Worm (Caenorhabditis elegans) whole organism, L1 larva: ENCODE data around the gene pgl-2.

Source experiments
- C16A3.4 ChIP-seq: fragments of 150-350 bp; optimal IDR thresholded peaks from 2 replicates; lab custom pipeline; 2014; ENCODE audit warnings: missing biosample characterization, missing genetic modification characterization
- F16B12.6 ChIP-seq: fragments of 150-350 bp; optimal IDR thresholded peaks from 2 replicates; lab custom pipeline; 2014; ENCODE audit warnings: missing biosample characterization, missing genetic modification characterization
- Y116A8C.19 ChIP-seq: sonication (generic microtip); optimal IDR thresholded peaks from 2 replicates; lab custom pipeline; 2016; ENCODE audit warnings: missing compliant biosample characterization, missing genetic modification characterization, borderline replicate concordance
- alr-1 ChIP-seq: fragments of 200-800 bp; sonication (Bioruptor generic); optimal IDR thresholded peaks from 2 replicates; lab custom pipeline; 2018; ENCODE audit warnings: borderline replicate concordance, mild to moderate bottlenecking, missing genetic modification characterization, missing compliant biosample characterization
- aly-2 ChIP-seq: fragments of 150-350 bp; optimal IDR thresholded peaks from 2 replicates; lab custom pipeline; 2014; ENCODE audit warnings: missing biosample characterization, missing genetic modification characterization
- blmp-1 ChIP-seq: fragments of 150-350 bp; optimal IDR thresholded peaks from 2 replicates; lab custom pipeline; 2014; ENCODE audit warnings: missing biosample characterization, missing genetic modification characterization
- ceh-82 ChIP-seq, 3 experiments: fragments of 150-350 bp in 1 of 3; sonication (generic microtip) in 2 of 3; optimal IDR thresholded peaks; 2 replicates each; lab custom pipeline; 2014 to 2017; ENCODE audit warnings: missing biosample characterization in 3 of 3, missing genetic modification characterization in 3 of 3
- ceh-88 ChIP-seq: fragments of 200-800 bp; sonication (Bioruptor generic); IDR thresholded peaks from 2 replicates; pipeline ENCODE4 v1.3.6; 2022; ENCODE audit warnings: missing genetic modification characterization, missing compliant biosample characterization
- dpl-1 ChIP-seq, 3 experiments: fragments of 150-350 bp in 2 of 3; sonication (generic microtip) in 1 of 3; optimal IDR thresholded peaks; 2 replicates each; lab custom pipeline; 2014 to 2017; ENCODE audit warnings: missing biosample characterization in 3 of 3, missing genetic modification characterization in 3 of 3, missing genetic modification reagents in 3 of 3
- efl-1 ChIP-seq, 4 experiments: fragments of 150-350 bp; optimal IDR thresholded peaks in 3 of 4; peaks in 1 of 4; 1 replicate in 1 of 4; 2 replicates in 3 of 4; lab custom pipeline; 2014; ENCODE audit warnings: missing biosample characterization in 2 of 4, missing genetic modification characterization in 2 of 4, missing genetic modification reagents in 2 of 4
- efl-3 ChIP-seq: fragments of 200-800 bp; sonication (Bioruptor generic); optimal IDR thresholded peaks from 2 replicates; lab custom pipeline; 2018; ENCODE audit warnings: mild to moderate bottlenecking, missing genetic modification characterization, missing compliant biosample characterization
- fkh-4 ChIP-seq: sonication (generic microtip); optimal IDR thresholded peaks from 2 replicates; lab custom pipeline; 2016; ENCODE audit warnings: missing compliant biosample characterization, missing genetic modification characterization, borderline replicate concordance
- fos-1 ChIP-seq: fragments of 150-350 bp; optimal IDR thresholded peaks from 2 replicates; lab custom pipeline; 2014; ENCODE audit warnings: missing biosample characterization, missing genetic modification characterization
- hlh-17 ChIP-seq: fragments of 200-800 bp; sonication (Bioruptor generic); optimal IDR thresholded peaks from 2 replicates; lab custom pipeline; 2018; ENCODE audit warnings: missing genetic modification characterization, mild to moderate bottlenecking, missing compliant biosample characterization, moderate library complexity, borderline replicate concordance
- hlh-4 ChIP-seq: sonication (generic microtip); optimal IDR thresholded peaks from 2 replicates; lab custom pipeline; 2016; ENCODE audit warnings: mild to moderate bottlenecking, missing genetic modification characterization, missing compliant biosample characterization
- hpl-2 ChIP-seq: fragments of 150-350 bp; optimal IDR thresholded peaks from 2 replicates; lab custom pipeline; 2014; ENCODE audit warnings: missing biosample characterization, missing genetic modification reagents, missing genetic modification characterization
- irx-1 ChIP-seq: sonication (generic microtip); optimal IDR thresholded peaks from 2 replicates; lab custom pipeline; 2016; ENCODE audit warnings: missing genetic modification characterization, missing compliant biosample characterization
- isw-1 ChIP-seq: fragments of 200-800 bp; sonication (Bioruptor generic); IDR thresholded peaks from 2 replicates; pipeline ENCODE4 v1.3.6; 2022; ENCODE audit warnings: missing genetic modification characterization, missing compliant biosample characterization
- jun-1 ChIP-seq: fragments of 150-350 bp; optimal IDR thresholded peaks from 2 replicates; lab custom pipeline; 2014; ENCODE audit warnings: missing biosample characterization, missing genetic modification reagents, missing genetic modification characterization
- lin-35 ChIP-seq, 2 experiments: fragments of 150-350 bp; optimal IDR thresholded peaks; 2 replicates each; lab custom pipeline; 2014; ENCODE audit warnings: missing biosample characterization in 2 of 2, missing genetic modification characterization in 2 of 2, missing genetic modification reagents in 2 of 2
- lin-39 ChIP-seq: fragments of 150-350 bp; optimal IDR thresholded peaks from 2 replicates; lab custom pipeline; 2014; ENCODE audit warnings: missing biosample characterization, missing genetic modification reagents, missing genetic modification characterization
- lir-3 ChIP-seq: sonication (generic microtip); optimal IDR thresholded peaks from 2 replicates; lab custom pipeline; 2016; ENCODE audit warnings: mild to moderate bottlenecking, missing genetic modification characterization, moderate library complexity, missing compliant biosample characterization; ENCODE audit not compliant: poor library complexity
- mab-9 ChIP-seq: fragments of 200-800 bp; sonication (Bioruptor generic); IDR thresholded peaks from 2 replicates; pipeline ENCODE4 v1.3.6; 2022; ENCODE audit warnings: missing genetic modification reagents, missing genetic modification characterization, missing compliant biosample characterization
- mef-2 ChIP-seq: fragments of 150-350 bp; optimal IDR thresholded peaks from 2 replicates; lab custom pipeline; 2014; ENCODE audit warnings: missing biosample characterization, missing genetic modification characterization
- mep-1 ChIP-seq: fragments of 150-350 bp; optimal IDR thresholded peaks from 2 replicates; lab custom pipeline; 2014; ENCODE audit warnings: missing biosample characterization, missing genetic modification characterization
- nhr-12 ChIP-seq: sonication (generic microtip); optimal IDR thresholded peaks from 2 replicates; lab custom pipeline; 2017; ENCODE audit warnings: missing biosample characterization, missing genetic modification characterization
- nhr-19 ChIP-seq: fragments of 200-800 bp; sonication (Bioruptor generic); conservative IDR thresholded peaks from 2 replicates; pipeline ENCODE4 v1.3.6; 2022; ENCODE audit warnings: missing genetic modification characterization, missing compliant biosample characterization
- nhr-20 ChIP-seq: sonication (generic microtip); optimal IDR thresholded peaks from 2 replicates; lab custom pipeline; 2016; ENCODE audit warnings: mild to moderate bottlenecking, missing genetic modification characterization, missing compliant biosample characterization
- nhr-28 ChIP-seq: fragments of 150-350 bp; optimal IDR thresholded peaks from 2 replicates; lab custom pipeline; 2014; ENCODE audit warnings: missing biosample characterization, missing genetic modification characterization
- nhr-71 ChIP-seq: sonication (generic microtip); optimal IDR thresholded peaks from 2 replicates; lab custom pipeline; 2016; ENCODE audit warnings: mild to moderate bottlenecking, missing genetic modification characterization, moderate library complexity, missing compliant biosample characterization
- nhr-76 ChIP-seq: sonication (generic microtip); optimal IDR thresholded peaks from 2 replicates; lab custom pipeline; 2017; ENCODE audit warnings: missing biosample characterization, missing genetic modification characterization
- nhr-77 ChIP-seq: fragments of 150-350 bp; optimal IDR thresholded peaks from 2 replicates; lab custom pipeline; 2014; ENCODE audit warnings: missing biosample characterization, missing genetic modification characterization
- pax-3 ChIP-seq: fragments of 200-800 bp; sonication (Bioruptor generic); optimal IDR thresholded peaks from 2 replicates; lab custom pipeline; 2018; ENCODE audit warnings: mild to moderate bottlenecking, missing genetic modification characterization, moderate library complexity, missing compliant biosample characterization
- snpc-4 ChIP-seq: fragments of 150-350 bp; optimal IDR thresholded peaks from 2 replicates; lab custom pipeline; 2014; ENCODE audit warnings: missing biosample characterization, missing genetic modification characterization
- swsn-7 ChIP-seq: sonication (generic microtip); optimal IDR thresholded peaks from 2 replicates; lab custom pipeline; 2016; ENCODE audit warnings: missing genetic modification characterization, missing compliant biosample characterization
- tlp-1 ChIP-seq: fragments of 150-350 bp; optimal IDR thresholded peaks from 2 replicates; lab custom pipeline; 2014; ENCODE audit warnings: missing biosample characterization, missing genetic modification characterization
- unc-30 ChIP-seq: sonication (generic microtip); optimal IDR thresholded peaks from 2 replicates; lab custom pipeline; 2017; ENCODE audit warnings: missing biosample characterization, missing genetic modification characterization
- unc-62 ChIP-seq: fragments of 150-350 bp; optimal IDR thresholded peaks from 2 replicates; lab custom pipeline; 2014; ENCODE audit warnings: missing biosample characterization, missing genetic modification reagents, missing genetic modification characterization
- unc-86 ChIP-seq: sonication (generic microtip); optimal IDR thresholded peaks from 2 replicates; lab custom pipeline; 2016; ENCODE audit warnings: missing genetic modification characterization, missing compliant biosample characterization
- vab-15 ChIP-seq: sonication (generic microtip); optimal IDR thresholded peaks from 2 replicates; lab custom pipeline; 2017; ENCODE audit warnings: missing genotype, mild to moderate bottlenecking, missing genetic modification characterization, missing compliant biosample characterization
- xbp-1 ChIP-seq: sonication (generic microtip); optimal IDR thresholded peaks from 2 replicates; lab custom pipeline; 2016; ENCODE audit warnings: missing genetic modification characterization, missing compliant biosample characterization
- ztf-4 ChIP-seq: fragments of 150-350 bp; optimal IDR thresholded peaks from 2 replicates; lab custom pipeline; 2014; ENCODE audit warnings: missing biosample characterization, missing genetic modification characterization

pgl-2 gene

ce11 chrIII:8674980-8675485 is at the start of gene pgl-2:
Gene pgl-2, minus strand, starts transcription at chrIII:8675435.
- TF ChIP-seq aly-2 (tag; lab: Kevin White, UChicago) (no peak), nhr-77 (tag; lab: Kevin White, UChicago) (no peak), isw-1 (GFP tag; lab: Robert Waterston, UW) (no peak), hpl-2 (GFP tag; lab: Kevin White, UChicago) (no peak)

- TF ChIP-seq aly-2 (tag; lab: Kevin White, UChicago) (no peak), vab-15 (no peak), efl-1 (optimal IDR thresholded peaks at IDR 0.05; lab: Kevin White, UChicago) (no peak), efl-1 (GFP tag; optimal IDR thresholded peaks at IDR 0.05 in 1 of 2; lab: Kevin White, UChicago) (peak in 1 of 2 experiments; percentile 88)
Observed at ce11 chrIII:8719769-8720252, 44.6 kb upstream of the pgl-2 start, which contains the start of gene hipr-1. Gene hipr-1, plus strand, starts transcription at chrIII:8720202.

ce11 chrIII:8719105-8719504 is 43.9 kb upstream of the pgl-2 start:
- no peak for TF ChIP-seq fos-1 (tag; lab: Kevin White, UChicago)

ce11 chrIII:8718592-8718991 is 43.4 kb upstream of the pgl-2 start:
- TF ChIP-seq lin-35 (GFP tag; optimal IDR thresholded peaks at IDR 0.05; lab: Kevin White, UChicago) (peak in 1 of 2 experiments; percentile 11), hlh-17 (GFP tag; lab: Kevin White, UChicago) (no peak)

- no peak for TF ChIP-seq hlh-4 (tag; lab: Kevin White, UChicago)
- TF ChIP-seq blmp-1: no peak
- no peak for TF ChIP-seq vab-15
- no peak for TF ChIP-seq irx-1 (tag; lab: Kevin White, UChicago)
- TF ChIP-seq pax-3 (tag; lab: Kevin White, UChicago): no peak
- TF ChIP-seq xbp-1 (tag; lab: Kevin White, UChicago): no peak
- no peak for TF ChIP-seq jun-1 (tag; lab: Kevin White, UChicago)
- no peak for TF ChIP-seq fkh-4 (tag; lab: Kevin White, UChicago)
- no peak for TF ChIP-seq unc-86 (tag; lab: Kevin White, UChicago)
- TF ChIP-seq mab-9: no peak
- TF ChIP-seq efl-1 (optimal IDR thresholded peaks at IDR 0.05; lab: Kevin White, UChicago): peak in 1 of 2 experiments; percentile 33
- TF ChIP-seq efl-1 (GFP tag; optimal IDR thresholded peaks at IDR 0.05 in 1 of 2; lab: Kevin White, UChicago): peak; percentile 33 to 89
- no peak for TF ChIP-seq nhr-12 (tag; lab: Kevin White, UChicago)
- no peak for TF ChIP-seq nhr-19
- peak; percentile 17 for TF ChIP-seq nhr-71 (tag; lab: Kevin White, UChicago)
- TF ChIP-seq swsn-7 (tag; lab: Kevin White, UChicago): peak; percentile 9
- no peak for TF ChIP-seq nhr-28 (tag; lab: Kevin White, UChicago)
- TF ChIP-seq mep-1 (tag; lab: Kevin White, UChicago): no peak
- TF ChIP-seq lin-39 (tag; lab: Kevin White, UChicago): no peak
- TF ChIP-seq lir-3 (tag; lab: Kevin White, UChicago): no peak
- TF ChIP-seq F16B12.6 (tag; lab: Kevin White, UChicago): no peak
- no peak for TF ChIP-seq hlh-17 (GFP tag; lab: Kevin White, UChicago)
- TF ChIP-seq nhr-20: no peak
- TF ChIP-seq unc-30 (tag; lab: Kevin White, UChicago): no peak
- TF ChIP-seq nhr-76: no peak
- no peak for TF ChIP-seq mef-2 (tag; lab: Kevin White, UChicago)
- TF ChIP-seq isw-1 (GFP tag; lab: Robert Waterston, UW): no peak
- no peak for TF ChIP-seq alr-1 (tag; lab: Kevin White, UChicago)
- TF ChIP-seq ztf-4: no peak
- TF ChIP-seq snpc-4 (tag; lab: Kevin White, UChicago): no peak
- no peak for TF ChIP-seq ceh-88 (GFP tag; lab: Robert Waterston, UW)
- no peak for TF ChIP-seq unc-62
- TF ChIP-seq ceh-82 (tag; optimal IDR thresholded peaks at IDR 0.05; lab: Kevin White, UChicago): peak in 1 of 3 experiments; percentile 6
- TF ChIP-seq tlp-1 (tag; lab: Kevin White, UChicago): no peak
- TF ChIP-seq Y116A8C.19 (tag; lab: Kevin White, UChicago): no peak
- no peak for TF ChIP-seq efl-3 (GFP tag; lab: Kevin White, UChicago)
- no peak for TF ChIP-seq C16A3.4
- no peak for TF ChIP-seq fos-1 (tag; lab: Kevin White, UChicago)
- peak in 2 of 3 experiments; percentile 8 to 34 for TF ChIP-seq dpl-1 (GFP tag; optimal IDR thresholded peaks at IDR 0.05; lab: Kevin White, UChicago)
- peak; percentile 4 to 48 for TF ChIP-seq lin-35 (GFP tag; optimal IDR thresholded peaks at IDR 0.05; lab: Kevin White, UChicago)
Observed at ce11 chrIII:8717231-8717694, 42.0 kb upstream of the pgl-2 start, which contains the start of gene mrpl-11. Gene mrpl-11, plus strand, starts transcription at chrIII:8717644.
